Fruit fly (Drosophila melanogaster): ENCODE results near the gene CG15452.
A peak's percentile ranks its signal among the peaks of the same experiment; 100 is the strongest.

CG15452 gene

dm6 chrX:20723207-20723606 lies 22.6 kb downstream of the CG15452 start (continued):
- TF ChIP-seq MESR4 (GFP tag; optimal IDR thresholded peaks at IDR 0.05) (no peak), CG14667 (GFP tag; IDR thresholded peaks at IDR 0.05) (no peak), Aef1 (GFP tag; IDR thresholded peaks at IDR 0.05) (no peak), ase (GFP tag; IDR thresholded peaks at IDR 0.05) (no peak), Poxn (GFP tag; IDR thresholded peaks at IDR 0.05) (no peak), sens (GFP tag) (peak; percentile 55), dmrt99B (tag; optimal IDR thresholded peaks at IDR 0.05) (peak; percentile 15), Hr3 (GFP tag; optimal IDR thresholded peaks at IDR 0.05) (no peak), CG10321 (GFP tag; IDR thresholded peaks at IDR 0.05) (no peak), Med (GFP tag) (peak; percentile 6), CG9215 (GFP tag; IDR thresholded peaks at IDR 0.05) (no peak), CG12104 (GFP tag; optimal IDR thresholded peaks at IDR 0.05) (no peak), Ravus (GFP tag; IDR thresholded peaks at IDR 0.05) (no peak), sug (tag; optimal IDR thresholded peaks at IDR 0.05) (no peak), ken (GFP tag; IDR thresholded peaks at IDR 0.05) (no peak), pzg (GFP tag; optimal IDR thresholded peaks at IDR 0.05) (no peak), CG4730 (GFP tag; IDR thresholded peaks at IDR 0.05) (no peak), Sox102F (GFP tag; optimal IDR thresholded peaks at IDR 0.05) (no peak), CG18599 (GFP tag; optimal IDR thresholded peaks at IDR 0.05) (no peak), CG11696 (GFP tag; IDR thresholded peaks at IDR 0.05) (peak; percentile 64), CG10267 (tag; optimal IDR thresholded peaks at IDR 0.05) (no peak), dati (GFP tag; IDR thresholded peaks at IDR 0.05) (no peak), gem (tag; optimal IDR thresholded peaks at IDR 0.05) (peak; percentile 41), mld (GFP tag; IDR thresholded peaks at IDR 0.05; ENCODE audit: partially characterized antibody) (no peak), nmo (GFP tag; optimal IDR thresholded peaks at IDR 0.05) (peak; percentile 0), CG2712 (tag; optimal IDR thresholded peaks at IDR 0.05) (peak; percentile 8), pb (GFP tag; optimal IDR thresholded peaks at IDR 0.05) (no peak), CG13424 (tag; optimal IDR thresholded peaks at IDR 0.05) (peak; percentile 21), bsh (GFP tag; optimal IDR thresholded peaks at IDR 0.05) (peak in 1 of 2 experiments; percentile 0), grau (tag; optimal IDR thresholded peaks at IDR 0.05) (peak; percentile 10), CG15073 (GFP tag; optimal IDR thresholded peaks at IDR 0.05) (peak; percentile 61), CG3995 (GFP tag; optimal IDR thresholded peaks at IDR 0.05) (no peak), ATbp (GFP tag; optimal IDR thresholded peaks at IDR 0.05) (no peak), Hr51 (GFP tag; optimal IDR thresholded peaks at IDR 0.05) (peak in 1 of 2 experiments; percentile 15), phol (tag; optimal IDR thresholded peaks at IDR 0.05) (peak; percentile 26), row (GFP tag; IDR thresholded peaks at IDR 0.05) (peak; percentile 38; the same call in 2 of the 3 replicates)

DNA sequence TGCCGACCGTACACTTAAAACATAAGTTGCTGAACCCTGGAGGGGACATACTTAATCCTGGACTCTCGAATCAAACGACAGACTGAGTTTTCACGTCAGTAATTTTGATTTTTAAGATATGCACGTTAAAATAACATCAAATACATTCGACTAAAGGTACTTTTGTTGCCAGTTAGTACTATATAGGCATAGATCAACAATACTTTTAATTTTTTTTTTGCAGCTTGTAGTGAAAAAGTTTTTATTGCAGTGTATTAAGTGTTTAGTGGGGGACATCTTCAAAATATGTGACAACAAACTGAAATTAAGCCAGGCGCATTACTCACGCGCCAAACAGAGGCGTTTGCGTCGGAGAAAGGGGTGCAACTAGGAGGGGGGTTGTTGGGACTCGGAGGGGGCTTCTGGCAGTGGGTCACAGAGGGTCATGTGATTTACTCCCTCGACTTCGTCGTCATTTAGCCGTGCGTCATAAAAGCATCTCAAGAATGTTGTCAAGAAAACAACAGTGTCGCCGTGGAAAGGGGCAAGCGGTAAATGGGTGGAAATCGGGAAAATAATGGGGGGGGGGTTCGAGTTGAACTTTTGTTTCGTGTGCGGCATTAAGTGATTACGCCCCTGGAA lies 23.9 kb downstream of the CG15452 start:
- TF ChIP-seq Ets65A (GFP tag) (peak; percentile 5), CG17361 (GFP tag; IDR thresholded peaks at IDR 0.05) (peak; percentile 55; the same call in 2 of the 3 replicates), D19A (tag; optimal IDR thresholded peaks at IDR 0.05) (peak; percentile 8), CG11504 (tag; optimal IDR thresholded peaks at IDR 0.05) (peak; percentile 18), CG14710 (tag; optimal IDR thresholded peaks at IDR 0.05) (peak; percentile 33), gce (GFP tag; IDR thresholded peaks at IDR 0.05) (no peak), dmrt11E (tag; optimal IDR thresholded peaks at IDR 0.05) (no peak), nerfin-1 (tag; optimal IDR thresholded peaks at IDR 0.05) (peak; percentile 6), pum (GFP tag; optimal IDR thresholded peaks at IDR 0.05) (no peak), tll (GFP tag; optimal IDR thresholded peaks at IDR 0.05) (no peak), CG4820 (GFP tag; optimal IDR thresholded peaks at IDR 0.05) (peak; percentile 22), CrebB (tag; optimal IDR thresholded peaks at IDR 0.05) (no peak), trem (tag; optimal IDR thresholded peaks at IDR 0.05) (peak; percentile 8), H15 (GFP tag; IDR thresholded peaks at IDR 0.05) (no peak), CG10267 (tag; optimal IDR thresholded peaks at IDR 0.05) (peak; percentile 28), CG6254 (GFP tag; optimal IDR thresholded peaks at IDR 0.05) (peak; percentile 22), Blimp-1 (GFP tag; optimal IDR thresholded peaks at IDR 0.05) (peak; percentile 30)
